Worm (Caenorhabditis elegans): ENCODE results near the gene C47E12.2.

Gene C47E12.2

DNA sequence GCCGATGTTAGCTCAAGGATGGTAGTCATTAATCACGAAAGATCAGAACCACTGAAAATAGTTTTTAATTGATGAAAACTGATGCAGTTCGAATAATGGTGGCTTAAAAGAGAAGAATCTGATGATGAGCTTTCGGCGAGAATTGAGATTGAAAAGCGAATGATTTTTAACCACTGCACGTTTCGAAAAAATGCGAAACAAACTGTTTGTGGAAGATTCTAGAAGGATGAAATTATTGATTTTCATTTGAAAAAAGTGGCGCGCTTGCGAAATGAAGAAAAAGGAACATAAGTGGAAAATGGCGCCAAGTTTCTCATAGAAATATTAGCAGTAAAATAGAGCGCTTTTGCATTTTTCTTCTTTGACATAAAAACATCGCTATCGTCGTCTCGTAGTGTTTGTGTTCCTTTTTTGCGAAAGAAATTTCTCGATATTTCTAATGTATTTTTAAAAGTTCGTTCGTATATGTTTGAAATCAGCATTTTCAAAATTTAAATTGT, 8.4 kb downstream of the C47E12.2 start, which contains the start of gene uba-1 (continued):
- TF ChIP-seq cebp-1 (GFP tag; IDR thresholded peaks at IDR 0.05) (peak; percentile 49; the same call in 1 of the 2 replicates), cebp-1 (tag; optimal IDR thresholded peaks at IDR 0.05) (peak; percentile 94), nhr-90 (tag; optimal IDR thresholded peaks at IDR 0.05) (peak; percentile 13), aptf-3 (GFP tag; IDR thresholded peaks at IDR 0.05) (no peak), F55B11.4 (tag; optimal IDR thresholded peaks at IDR 0.05; ENCODE audit: borderline replicate concordance, insufficient read depth) (no peak), bed-2 (GFP tag; IDR thresholded peaks at IDR 0.05) (no peak), aptf-2 (GFP tag; conservative IDR thresholded peaks at IDR 0.05) (0 out of 2 replicates have a peak, but pooled peaks have one; percentile 19), egl-18 (GFP tag; IDR thresholded peaks at IDR 0.05) (no peak), athp-1 (tag; optimal IDR thresholded peaks at IDR 0.05) (peak; percentile 53), sea-2 (GFP tag; IDR thresholded peaks at IDR 0.05) (no peak), attf-5 (GFP tag; optimal IDR thresholded peaks at IDR 0.05) (peak; percentile 45), B0035.1 (tag; optimal IDR thresholded peaks at IDR 0.05) (no peak), K11D2.4 (GFP tag; IDR thresholded peaks at IDR 0.05) (0 out of 2 replicates have a peak, but pooled peaks have one; percentile 18), ztf-28 (GFP tag; IDR thresholded peaks at IDR 0.05) (no peak), D2030.7 (GFP tag; IDR thresholded peaks at IDR 0.05) (peak; percentile 68), madf-10 (tag; optimal IDR thresholded peaks at IDR 0.05) (peak; percentile 53), attf-6 (GFP tag; IDR thresholded peaks at IDR 0.05) (0 out of 2 replicates have a peak, but pooled peaks have one; percentile 25), tbp1 (GFP tag; optimal IDR thresholded peaks at IDR 0.05) (peak; percentile 42), let-526 (GFP tag; IDR thresholded peaks at IDR 0.05) (no peak), F10E7.11 (tag; optimal IDR thresholded peaks at IDR 0.05) (no peak), F57A8.1 (GFP tag; optimal IDR thresholded peaks at IDR 0.05) (no peak), F23B12.7 (tag; optimal IDR thresholded peaks at IDR 0.05; ENCODE audit: insufficient read depth) (peak; percentile 59), lag-1 (GFP tag; IDR thresholded peaks at IDR 0.05) (no peak), T07F8.4 (tag; optimal IDR thresholded peaks at IDR 0.05) (no peak), nfya-1 (tag; optimal IDR thresholded peaks at IDR 0.05; ENCODE audit: borderline replicate concordance, insufficient read depth) (no peak), ets-4 (GFP tag; optimal IDR thresholded peaks at IDR 0.05) (no peak), B0019.2 (GFP tag; conservative IDR thresholded peaks at IDR 0.05) (peak; percentile 64; the same call in 1 of the 2 replicates), rcor-1 (GFP tag; IDR thresholded peaks at IDR 0.05) (0 out of 2 replicates have a peak, but pooled peaks have one; percentile 6), ZK185.1 (tag; optimal IDR thresholded peaks at IDR 0.05; ENCODE audit: poor library complexity, severe bottlenecking) (peak; percentile 87), mel-28 (tag; optimal IDR thresholded peaks at IDR 0.05; ENCODE audit: borderline replicate concordance) (no peak)

DNA sequence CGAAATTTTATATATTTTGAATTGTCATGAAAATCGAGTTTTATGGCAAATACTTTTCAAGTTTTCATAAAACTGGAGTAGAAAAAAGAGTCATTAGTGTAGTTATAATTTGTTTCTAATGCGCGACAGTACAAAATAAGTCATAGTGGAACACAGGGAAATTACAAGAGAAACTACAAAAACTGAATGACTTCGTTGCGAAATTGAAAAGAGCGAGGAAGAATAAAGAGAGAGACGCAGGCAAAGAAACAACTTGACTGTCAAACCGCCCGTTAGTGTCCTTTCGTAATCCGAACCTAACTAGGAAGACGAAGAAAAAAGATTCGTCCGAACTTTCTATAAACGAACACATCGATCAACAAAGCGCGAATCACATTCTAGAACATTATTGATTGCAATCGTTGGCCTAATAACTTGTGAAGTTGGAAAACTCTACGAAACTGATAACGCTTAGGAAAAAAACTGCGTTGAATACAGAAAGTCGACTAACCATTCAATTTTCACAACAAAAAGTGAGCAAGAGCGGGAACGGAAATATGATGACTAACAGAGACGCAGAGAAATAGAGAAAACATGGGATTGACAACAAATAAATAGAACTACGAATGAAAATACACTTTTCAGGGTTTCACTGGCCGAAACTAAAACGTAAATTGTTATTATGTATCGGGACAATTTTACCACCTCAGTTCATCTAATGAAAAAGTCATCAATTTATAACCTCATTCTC, 9.7 kb downstream of the C47E12.2 start:
- TF ChIP-seq nhr-120 (GFP tag; IDR thresholded peaks at IDR 0.05) = no peak
- TF ChIP-seq nhr-80 (tag; optimal IDR thresholded peaks at IDR 0.05) = peak; percentile 29
- TF ChIP-seq madf-10 (tag; optimal IDR thresholded peaks at IDR 0.05) = no peak
- no peak for TF ChIP-seq lin-26 (GFP tag; IDR thresholded peaks at IDR 0.05)
- TF ChIP-seq F37B4.10 (GFP tag; IDR thresholded peaks at IDR 0.05) = no peak
- TF ChIP-seq rcor-1 (GFP tag; IDR thresholded peaks at IDR 0.05) = no peak
- TF ChIP-seq tlf-1 (GFP tag; optimal IDR thresholded peaks at IDR 0.05) = no peak
- TF ChIP-seq lsy-27 (tag; optimal IDR thresholded peaks at IDR 0.05; ENCODE audit: borderline replicate concordance, insufficient read depth) = no peak
- TF ChIP-seq hmg-1.2 (GFP tag; IDR thresholded peaks at IDR 0.05) = peak; percentile 10
- no peak for TF ChIP-seq mel-28 (tag; optimal IDR thresholded peaks at IDR 0.05; ENCODE audit: borderline replicate concordance)
- TF ChIP-seq dox-1 (GFP tag; IDR thresholded peaks at IDR 0.05) = no peak
- no peak for TF ChIP-seq ceh-27 (GFP tag; optimal IDR thresholded peaks at IDR 0.05)
- TF ChIP-seq mcd-1 (GFP tag; IDR thresholded peaks at IDR 0.05) = no peak
- peak; percentile 45; the same call in 1 of the 2 replicates for TF ChIP-seq nfyb-1 (GFP tag; IDR thresholded peaks at IDR 0.05)
- TF ChIP-seq hlh-12 (tag; optimal IDR thresholded peaks at IDR 0.05) = no peak
- peak; percentile 40; the same call in 1 of the 2 replicates for TF ChIP-seq madf-6 (GFP tag; IDR thresholded peaks at IDR 0.05)
- TF ChIP-seq attf-6 (GFP tag; IDR thresholded peaks at IDR 0.05) = no peak
- no peak for TF ChIP-seq Y53F4B.3 (GFP tag; IDR thresholded peaks at IDR 0.05)
- TF ChIP-seq ets-4 (GFP tag; optimal IDR thresholded peaks at IDR 0.05) = no peak
- no peak for TF ChIP-seq ztf-25 (GFP tag; IDR thresholded peaks at IDR 0.05)
- TF ChIP-seq ceh-100 (GFP tag; IDR thresholded peaks at IDR 0.05) = no peak

Measured in whole organism, young adult.